Comparison of ENCODE assay signal across 1 fruit fly cellular context in the genomic region with DNA sequence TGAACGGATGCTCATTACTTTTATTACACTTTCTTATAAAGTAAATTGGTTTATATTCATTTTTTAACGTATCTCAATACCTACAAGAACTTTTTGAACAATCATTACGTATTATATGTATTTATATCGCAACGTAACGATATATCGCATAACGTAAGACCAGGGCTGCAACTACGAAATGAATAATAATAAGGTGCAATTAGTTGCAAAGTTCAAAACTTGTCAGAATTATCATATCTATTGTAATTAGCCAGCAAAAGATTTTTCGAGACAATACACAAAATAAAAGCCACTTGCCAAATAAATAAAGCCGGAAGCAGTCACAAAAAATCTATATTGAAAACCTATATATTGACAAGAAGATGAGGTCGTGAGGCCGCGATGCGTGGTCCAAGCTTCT.
A peak's percentile ranks its signal among the peaks of the same experiment; 100 is the strongest.
TF ChIP-seq lines count a peak whose summit lies in the region.

No protein-coding gene starts in this region.

TF ChIP-seq in whole organism, embryonic, 481 proteins besides CTCF, POLR2A, EP300 and RAD21 (continued from another document and continues in another):
- no peak for TF ChIP-seq p53 (GFP tag; optimal IDR thresholded peaks at IDR 0.05; lab: Kevin White, UChicago)
- no peak for TF ChIP-seq pho (GFP tag; optimal IDR thresholded peaks at IDR 0.05; lab: Kevin White, UChicago)
- no peak for TF ChIP-seq Mes4 (GFP tag; optimal IDR thresholded peaks at IDR 0.05; lab: Kevin White, UChicago)
- TF ChIP-seq CG7786 (GFP tag; optimal IDR thresholded peaks at IDR 0.05; lab: Kevin White, UChicago): peak; percentile 42
- no peak for TF ChIP-seq nom (GFP tag; optimal IDR thresholded peaks at IDR 0.05; lab: Kevin White, UChicago)
- TF ChIP-seq CG6854 (GFP tag; optimal IDR thresholded peaks at IDR 0.05; lab: Kevin White, UChicago): no peak
- no peak for TF ChIP-seq hkb (optimal IDR thresholded peaks at IDR 0.05; lab: Kevin White, UChicago)
- no peak for TF ChIP-seq hkb (GFP tag; IDR thresholded peaks at IDR 0.05; lab: Robert Waterston, UW)
- TF ChIP-seq chinmo (GFP tag; IDR thresholded peaks at IDR 0.05; lab: Robert Waterston, UW; ENCODE audit: partially characterized antibody): peak; percentile 58; the same call in 1 of the 4 replicates
- TF ChIP-seq nerfin-2 (GFP tag; IDR thresholded peaks at IDR 0.05; lab: Robert Waterston, UW; ENCODE audit: partially characterized antibody): no peak
- no peak for TF ChIP-seq CG32772 (GFP tag; IDR thresholded peaks at IDR 0.05; lab: Robert Waterston, UW)
- TF ChIP-seq cato (GFP tag; optimal IDR thresholded peaks at IDR 0.05; lab: Kevin White, UChicago; ENCODE audit: borderline replicate concordance): no peak
- TF ChIP-seq nau (GFP tag; optimal IDR thresholded peaks at IDR 0.05; lab: Kevin White, UChicago): no peak
- no peak for TF ChIP-seq CG3726 (GFP tag; IDR thresholded peaks at IDR 0.05; lab: Robert Waterston, UW)
- no peak for TF ChIP-seq CG2889 (GFP tag; IDR thresholded peaks at IDR 0.05; lab: Robert Waterston, UW)
- no peak for TF ChIP-seq Stat92E (GFP tag; optimal IDR thresholded peaks at IDR 0.05; lab: Kevin White, UChicago)
- peak; percentile 37; the same call in 1 of the 3 replicates for TF ChIP-seq Dbx (GFP tag; IDR thresholded peaks at IDR 0.05; lab: Robert Waterston, UW)
- TF ChIP-seq B-H2 (GFP tag; optimal IDR thresholded peaks at IDR 0.05; lab: Kevin White, UChicago): no peak
- TF ChIP-seq Deaf1 (tag; optimal IDR thresholded peaks at IDR 0.05; lab: Kevin White, UChicago): no peak
- TF ChIP-seq CG31441 (GFP tag; IDR thresholded peaks at IDR 0.05; lab: Robert Waterston, UW): no peak
- no peak for TF ChIP-seq pb (GFP tag; optimal IDR thresholded peaks at IDR 0.05; lab: Kevin White, UChicago)
- TF ChIP-seq Drgx (GFP tag; IDR thresholded peaks at IDR 0.05; lab: Robert Waterston, UW): no peak
- no peak for TF ChIP-seq Hmx (GFP tag; optimal IDR thresholded peaks at IDR 0.05; lab: Kevin White, UChicago)
- no peak for TF ChIP-seq sqz (GFP tag; optimal IDR thresholded peaks at IDR 0.05; lab: Kevin White, UChicago)
- no peak for TF ChIP-seq CG17912 (GFP tag; optimal IDR thresholded peaks at IDR 0.05; lab: Kevin White, UChicago)
- TF ChIP-seq HLHmδ (GFP tag; optimal IDR thresholded peaks at IDR 0.05; lab: Kevin White, UChicago): no peak
- no peak for TF ChIP-seq CG3407 (GFP tag; optimal IDR thresholded peaks at IDR 0.05; lab: Kevin White, UChicago)
- TF ChIP-seq gcm2 (GFP tag; optimal IDR thresholded peaks at IDR 0.05; lab: Kevin White, UChicago): no peak
- no peak for TF ChIP-seq disco-r (GFP tag; optimal IDR thresholded peaks at IDR 0.05; lab: Kevin White, UChicago)
- TF ChIP-seq GATAe (GFP tag; conservative IDR thresholded peaks at IDR 0.05; lab: Robert Waterston, UW): no peak
- TF ChIP-seq slp2 (GFP tag; optimal IDR thresholded peaks at IDR 0.05; lab: Kevin White, UChicago): no peak
- no peak for TF ChIP-seq sc (optimal IDR thresholded peaks at IDR 0.05; lab: Kevin White, UChicago)
- no peak for TF ChIP-seq sc (GFP tag; optimal IDR thresholded peaks at IDR 0.05; lab: Kevin White, UChicago)
- no peak for TF ChIP-seq ro (GFP tag; IDR thresholded peaks at IDR 0.05; lab: Robert Waterston, UW)
- peak; percentile 39; the same call in 1 of the 2 replicates for TF ChIP-seq NFAT (GFP tag; IDR thresholded peaks at IDR 0.05; lab: Robert Waterston, UW)
- TF ChIP-seq D (optimal IDR thresholded peaks at IDR 0.05; lab: Kevin White, UChicago): no peak
- no peak for TF ChIP-seq D (GFP tag; optimal IDR thresholded peaks at IDR 0.05; lab: Kevin White, UChicago)
- TF ChIP-seq HmgD (GFP tag; optimal IDR thresholded peaks at IDR 0.05; lab: Kevin White, UChicago): no peak
- TF ChIP-seq caup (GFP tag; optimal IDR thresholded peaks at IDR 0.05; lab: Kevin White, UChicago; ENCODE audit: severe bottlenecking): peak; percentile 2
- TF ChIP-seq CG15269 (tag; optimal IDR thresholded peaks at IDR 0.05; lab: Kevin White, UChicago): no peak
- TF ChIP-seq Dfd (GFP tag; optimal IDR thresholded peaks at IDR 0.05; lab: Kevin White, UChicago): no peak
- TF ChIP-seq CG9817 (tag; optimal IDR thresholded peaks at IDR 0.05; lab: Kevin White, UChicago): peak; percentile 26
- no peak for TF ChIP-seq CG17568 (GFP tag; optimal IDR thresholded peaks at IDR 0.05; lab: Kevin White, UChicago)
- peak; percentile 38 for TF ChIP-seq bab2 (GFP tag; optimal IDR thresholded peaks at IDR 0.05; lab: Kevin White, UChicago)
- TF ChIP-seq Nf-YB (GFP tag; optimal IDR thresholded peaks at IDR 0.05; lab: Kevin White, UChicago): no peak
- TF ChIP-seq crc (GFP tag; optimal IDR thresholded peaks at IDR 0.05; lab: Kevin White, UChicago): peak; percentile 29
- no peak for TF ChIP-seq CG15073 (GFP tag; optimal IDR thresholded peaks at IDR 0.05; lab: Kevin White, UChicago)
- TF ChIP-seq CG4282 (GFP tag; optimal IDR thresholded peaks at IDR 0.05; lab: Kevin White, UChicago): peak; percentile 35
- no peak for TF ChIP-seq pnt (GFP tag; optimal IDR thresholded peaks at IDR 0.05; lab: Kevin White, UChicago)
- TF ChIP-seq sens-2 (GFP tag; IDR thresholded peaks at IDR 0.05; lab: Robert Waterston, UW): no peak
- peak; percentile 48 for TF ChIP-seq Chrac-16 (GFP tag; optimal IDR thresholded peaks at IDR 0.05; lab: Kevin White, UChicago)
- peak; percentile 84 for TF ChIP-seq sens (GFP tag; lab: Kevin White, UChicago)
- TF ChIP-seq Lhr (GFP tag; optimal IDR thresholded peaks at IDR 0.05; lab: Kevin White, UChicago): no peak
- no peak for TF ChIP-seq YL-1 (GFP tag; optimal IDR thresholded peaks at IDR 0.05; lab: Kevin White, UChicago)
- TF ChIP-seq Ada2b (GFP tag; IDR thresholded peaks at IDR 0.05; lab: Robert Waterston, UW): peak; percentile 47; the same call in 1 of the 2 replicates
- TF ChIP-seq bsh (GFP tag; optimal IDR thresholded peaks at IDR 0.05; lab: Kevin White, UChicago): no peak
- no peak for TF ChIP-seq CG4404 (GFP tag; IDR thresholded peaks at IDR 0.05; lab: Robert Waterston, UW)
- TF ChIP-seq kay (GFP tag; optimal IDR thresholded peaks at IDR 0.05; lab: Kevin White, UChicago): no peak
- no peak for TF ChIP-seq Lim3 (GFP tag; IDR thresholded peaks at IDR 0.05; lab: Robert Waterston, UW)
- TF ChIP-seq gsb (GFP tag; IDR thresholded peaks at IDR 0.05; lab: Robert Waterston, UW): no peak
- no peak for TF ChIP-seq Vsx1 (GFP tag; optimal IDR thresholded peaks at IDR 0.05; lab: Kevin White, UChicago)
- no peak for TF ChIP-seq CG11504 (tag; optimal IDR thresholded peaks at IDR 0.05; lab: Kevin White, UChicago)
- no peak for TF ChIP-seq kah (GFP tag; optimal IDR thresholded peaks at IDR 0.05; lab: Kevin White, UChicago)
- TF ChIP-seq CG3847 (GFP tag; IDR thresholded peaks at IDR 0.05; lab: Robert Waterston, UW): no peak
- no peak for TF ChIP-seq ap (GFP tag; IDR thresholded peaks at IDR 0.05; lab: Robert Waterston, UW)
- TF ChIP-seq otp (GFP tag; IDR thresholded peaks at IDR 0.05; lab: Robert Waterston, UW): no peak
- TF ChIP-seq CG4854 (GFP tag; optimal IDR thresholded peaks at IDR 0.05; lab: Kevin White, UChicago): no peak
- no peak for TF ChIP-seq CG11723 (GFP tag; optimal IDR thresholded peaks at IDR 0.05; lab: Kevin White, UChicago)
- TF ChIP-seq vnd (GFP tag; IDR thresholded peaks at IDR 0.05; lab: Robert Waterston, UW; ENCODE audit: partially characterized antibody): peak; percentile 53; the same call in 2 of the 3 replicates
- TF ChIP-seq PHDP (tag; optimal IDR thresholded peaks at IDR 0.05; lab: Kevin White, UChicago): no peak
- TF ChIP-seq CG7556 (GFP tag; optimal IDR thresholded peaks at IDR 0.05; lab: Kevin White, UChicago): no peak
- TF ChIP-seq bowl (GFP tag; IDR thresholded peaks at IDR 0.05; lab: Robert Waterston, UW): no peak
- no peak for TF ChIP-seq Antp (GFP tag; optimal IDR thresholded peaks at IDR 0.05; lab: Kevin White, UChicago)
- no peak for TF ChIP-seq gsb-n (tag; optimal IDR thresholded peaks at IDR 0.05; lab: Kevin White, UChicago)
- TF ChIP-seq NC2β (GFP tag; optimal IDR thresholded peaks at IDR 0.05; lab: Kevin White, UChicago): peak; percentile 19
- no peak for TF ChIP-seq mld (GFP tag; IDR thresholded peaks at IDR 0.05; lab: Robert Waterston, UW; ENCODE audit: partially characterized antibody)
- no peak for TF ChIP-seq CG8089 (GFP tag; optimal IDR thresholded peaks at IDR 0.05; lab: Kevin White, UChicago)
- peak; percentile 52 for TF ChIP-seq mam (GFP tag; optimal IDR thresholded peaks at IDR 0.05; lab: Kevin White, UChicago)
- no peak for TF ChIP-seq CG14965 (GFP tag; optimal IDR thresholded peaks at IDR 0.05; lab: Kevin White, UChicago; ENCODE audit: borderline replicate concordance)
- TF ChIP-seq scrt (GFP tag; optimal IDR thresholded peaks at IDR 0.05; lab: Kevin White, UChicago): no peak
- TF ChIP-seq fd64A (GFP tag; optimal IDR thresholded peaks at IDR 0.05; lab: Kevin White, UChicago): no peak
- no peak for TF ChIP-seq corto (GFP tag; optimal IDR thresholded peaks at IDR 0.05; lab: Kevin White, UChicago)
- no peak for TF ChIP-seq CG4328 (GFP tag; optimal IDR thresholded peaks at IDR 0.05; lab: Kevin White, UChicago)
- TF ChIP-seq dan (GFP tag; IDR thresholded peaks at IDR 0.05; lab: Robert Waterston, UW): no peak
- TF ChIP-seq stwl (tag; optimal IDR thresholded peaks at IDR 0.05; lab: Kevin White, UChicago): peak; percentile 67
- no peak for TF ChIP-seq ATbp (GFP tag; optimal IDR thresholded peaks at IDR 0.05; lab: Kevin White, UChicago)
- peak; percentile 54 for TF ChIP-seq HLH54F (GFP tag; optimal IDR thresholded peaks at IDR 0.05; lab: Kevin White, UChicago)
- peak; percentile 53 for TF ChIP-seq ind (GFP tag; optimal IDR thresholded peaks at IDR 0.05; lab: Kevin White, UChicago)
- no peak for TF ChIP-seq CG8944 (GFP tag; optimal IDR thresholded peaks at IDR 0.05; lab: Kevin White, UChicago)
- no peak for TF ChIP-seq org-1 (GFP tag; optimal IDR thresholded peaks at IDR 0.05; lab: Kevin White, UChicago)
- peak; percentile 86 for TF ChIP-seq sna (GFP tag; IDR thresholded peaks at IDR 0.05; lab: Robert Waterston, UW; ENCODE audit: partially characterized antibody)
- no peak for TF ChIP-seq CG11695 (GFP tag; IDR thresholded peaks at IDR 0.05; lab: Robert Waterston, UW)
- no peak for TF ChIP-seq chm (GFP tag; IDR thresholded peaks at IDR 0.05; lab: Robert Waterston, UW)
- TF ChIP-seq Kr (GFP tag; optimal IDR thresholded peaks at IDR 0.05; lab: Kevin White, UChicago): no peak
- no peak for TF ChIP-seq Nf-YA (GFP tag; IDR thresholded peaks at IDR 0.05; lab: Robert Waterston, UW)
- TF ChIP-seq CoRest (tag; optimal IDR thresholded peaks at IDR 0.05; lab: Kevin White, UChicago): peak; percentile 37
- TF ChIP-seq Bgb (GFP tag; IDR thresholded peaks at IDR 0.05; lab: Robert Waterston, UW; ENCODE audit: partially characterized antibody): peak; percentile 81
- TF ChIP-seq Dref (GFP tag; IDR thresholded peaks at IDR 0.05; lab: Robert Waterston, UW): no peak
- no peak for TF ChIP-seq Taf1 (GFP tag; IDR thresholded peaks at IDR 0.05; lab: Robert Waterston, UW)
- TF ChIP-seq CG17829 (tag; optimal IDR thresholded peaks at IDR 0.05; lab: Kevin White, UChicago): no peak
- TF ChIP-seq CG7372 (GFP tag; IDR thresholded peaks at IDR 0.05; lab: Robert Waterston, UW): no peak
- no peak for TF ChIP-seq schlank (tag; optimal IDR thresholded peaks at IDR 0.05; lab: Kevin White, UChicago)
- TF ChIP-seq CG12659 (GFP tag; optimal IDR thresholded peaks at IDR 0.05; lab: Kevin White, UChicago): peak; percentile 39
- peak; percentile 40 for TF ChIP-seq Dip3 (GFP tag; optimal IDR thresholded peaks at IDR 0.05; lab: Kevin White, UChicago)
- TF ChIP-seq Sry-β (GFP tag; optimal IDR thresholded peaks at IDR 0.05; lab: Kevin White, UChicago): no peak
- no peak for TF ChIP-seq CG30020 (tag; optimal IDR thresholded peaks at IDR 0.05; lab: Kevin White, UChicago)
- no peak for TF ChIP-seq CG17328 (GFP tag; IDR thresholded peaks at IDR 0.05; lab: Robert Waterston, UW)
- TF ChIP-seq Fer2 (tag; optimal IDR thresholded peaks at IDR 0.05; lab: Kevin White, UChicago): no peak
- TF ChIP-seq CG1647 (GFP tag; optimal IDR thresholded peaks at IDR 0.05; lab: Kevin White, UChicago): no peak
- TF ChIP-seq sim (GFP tag; IDR thresholded peaks at IDR 0.05; lab: Robert Waterston, UW): no peak
- TF ChIP-seq CG10654 (GFP tag; optimal IDR thresholded peaks at IDR 0.05; lab: Kevin White, UChicago): peak; percentile 9
- TF ChIP-seq br (optimal IDR thresholded peaks at IDR 0.05; lab: Kevin White, UChicago): no peak
- peak; percentile 93 for TF ChIP-seq Med (GFP tag; lab: Kevin White, UChicago)
- TF ChIP-seq Dek (tag; optimal IDR thresholded peaks at IDR 0.05; lab: Kevin White, UChicago): peak; percentile 23
- TF ChIP-seq CG11560 (tag; IDR thresholded peaks at IDR 0.05; lab: Robert Waterston, UW): no peak
- TF ChIP-seq CG8290 (GFP tag; optimal IDR thresholded peaks at IDR 0.05; lab: Kevin White, UChicago): no peak
- TF ChIP-seq CG8290 (tag; optimal IDR thresholded peaks at IDR 0.05; lab: Kevin White, UChicago): no peak
- peak; percentile 48 for TF ChIP-seq Dp (GFP tag; optimal IDR thresholded peaks at IDR 0.05; lab: Kevin White, UChicago)
- no peak for TF ChIP-seq CG18619 (GFP tag; optimal IDR thresholded peaks at IDR 0.05; lab: Kevin White, UChicago)
- TF ChIP-seq Sin3A (optimal IDR thresholded peaks at IDR 0.05; lab: Kevin White, UChicago): no peak
- no peak for TF ChIP-seq gt (GFP tag; IDR thresholded peaks at IDR 0.05; lab: Robert Waterston, UW)
- TF ChIP-seq chn (GFP tag; optimal IDR thresholded peaks at IDR 0.05; lab: Kevin White, UChicago): no peak
- TF ChIP-seq MESR4 (GFP tag; optimal IDR thresholded peaks at IDR 0.05; lab: Kevin White, UChicago): no peak
- TF ChIP-seq CG16779 (GFP tag; IDR thresholded peaks at IDR 0.05; lab: Robert Waterston, UW): no peak
- TF ChIP-seq CG15011 (GFP tag; optimal IDR thresholded peaks at IDR 0.05; lab: Kevin White, UChicago): no peak
- peak; percentile 40 for TF ChIP-seq Atf-2 (GFP tag; optimal IDR thresholded peaks at IDR 0.05; lab: Kevin White, UChicago)
- no peak for TF ChIP-seq CG10431 (GFP tag; optimal IDR thresholded peaks at IDR 0.05; lab: Kevin White, UChicago)
- TF ChIP-seq Hsf (GFP tag; optimal IDR thresholded peaks at IDR 0.05; lab: Kevin White, UChicago): peak; percentile 66
- peak; percentile 70 for TF ChIP-seq BEAF-32 (GFP tag; optimal IDR thresholded peaks at IDR 0.05; lab: Kevin White, UChicago)
- TF ChIP-seq stc (GFP tag; IDR thresholded peaks at IDR 0.05; lab: Robert Waterston, UW): no peak
- no peak for TF ChIP-seq trh (GFP tag; optimal IDR thresholded peaks at IDR 0.05; lab: Kevin White, UChicago)
- no peak for TF ChIP-seq CG18476 (GFP tag; optimal IDR thresholded peaks at IDR 0.05; lab: Kevin White, UChicago)
- 0 out of 3 replicates have a peak, but pooled peaks have one; percentile 36 for TF ChIP-seq CG14860 (GFP tag; IDR thresholded peaks at IDR 0.05; lab: Robert Waterston, UW; ENCODE audit: partially characterized antibody)
